Worm (Caenorhabditis elegans): ENCODE data around the gene C48B4.10.

ce11 chrIII:9525252-9525651 is 39.1 kb downstream of the C48B4.10 start, which contains the start of gene trpp-3:
- TF ChIP-seq egl-27 (tag; optimal IDR thresholded peaks at IDR 0.05) (no peak), fos-1 (tag; optimal IDR thresholded peaks at IDR 0.05) (no peak), ceh-16 (tag; optimal IDR thresholded peaks at IDR 0.05) (no peak)

Measured in whole organism, L3 larva.